Fruit fly (Drosophila melanogaster) Kc167 (cell line): ENCODE measurements around the gene CG34427.

Experiments
- Myc ChIP-seq: fragments of >200 bp; optimal IDR thresholded peaks from 2 replicates; lab custom pipeline; 2017; ENCODE audit warnings: missing external identifiers
- Sin3A ChIP-seq: fragments of >200 bp; optimal IDR thresholded peaks from 2 replicates; lab custom pipeline; 2018; ENCODE audit warnings: missing external identifiers
- h ChIP-seq: fragments of >200 bp; optimal IDR thresholded peaks from 3 replicates; lab custom pipeline; 2018; ENCODE audit warnings: missing external identifiers
- insv ChIP-seq: fragments of >200 bp; optimal IDR thresholded peaks from 3 replicates; lab custom pipeline; 2018; ENCODE audit warnings: missing external identifiers
- psq ChIP-seq: fragments of >200 bp; optimal IDR thresholded peaks from 2 replicates; lab custom pipeline; 2017; ENCODE audit warnings: missing external identifiers

DNA sequence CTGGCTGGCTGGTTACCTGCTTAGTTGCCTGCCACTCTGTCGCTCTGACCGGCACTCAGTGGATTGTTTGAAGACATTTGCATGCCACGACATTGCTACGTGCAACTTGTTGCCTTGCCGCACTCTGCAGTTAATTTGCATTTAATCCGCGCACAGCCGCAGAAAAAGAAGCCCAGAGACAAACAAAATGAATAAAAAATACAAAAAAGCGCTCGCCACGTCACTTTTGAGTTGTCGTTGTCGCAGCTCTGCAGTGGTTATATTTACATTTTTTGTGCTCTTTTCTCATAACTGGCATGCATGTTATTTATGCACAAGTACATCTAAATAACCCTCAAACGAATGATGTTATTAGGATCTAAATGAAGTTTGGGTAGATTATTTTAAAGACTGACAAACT, 21.3 kb upstream of the CG34427 start:
- TF ChIP-seq Sin3A (lab: Kevin White, UChicago) (no peak), h (lab: Kevin White, UChicago) (no peak), Myc (no peak), psq (lab: Kevin White, UChicago) (no peak), insv (no peak)
